Worm (Caenorhabditis elegans): ENCODE data around the gene C06H5.6.
A peak's percentile ranks its signal among the peaks of the same experiment; 100 is the strongest.

The C06H5.6 gene

ce11 chrV:17845370-17845967 lies 43.3 kb downstream of the C06H5.6 start (continued):
- peak; percentile 36; the same call in 1 of the 2 replicates for TF ChIP-seq lin-26 (GFP tag; IDR thresholded peaks at IDR 0.05)
- TF ChIP-seq hmg-1.2 (GFP tag; IDR thresholded peaks at IDR 0.05), result peak; percentile 30
- no peak for TF ChIP-seq K12H6.12 (tag; optimal IDR thresholded peaks at IDR 0.05)

ce11 chrV:17844106-17844505 lies 44.7 kb downstream of the C06H5.6 start, which contains the start of gene srh-286:
TSS of gene srh-286 (minus strand) at chrV:17844206.
- TF ChIP-seq athp-1 (tag; optimal IDR thresholded peaks at IDR 0.05), result no peak
- TF ChIP-seq F33H1.4 (GFP tag; IDR thresholded peaks at IDR 0.05), result no peak
- TF ChIP-seq ceh-27 (GFP tag; optimal IDR thresholded peaks at IDR 0.05), result no peak
- no peak for TF ChIP-seq ets-4 (GFP tag; optimal IDR thresholded peaks at IDR 0.05)
- no peak for TF ChIP-seq aptf-3 (GFP tag; IDR thresholded peaks at IDR 0.05)
- no peak for TF ChIP-seq sea-2 (GFP tag; IDR thresholded peaks at IDR 0.05)

ce11 chrV:17832228-17832627 lies 56.6 kb downstream of the C06H5.6 start:
- TF ChIP-seq F39B2.1 (GFP tag; IDR thresholded peaks at IDR 0.05), result peak; percentile 98

- TF ChIP-seq F10E7.11 (tag; optimal IDR thresholded peaks at IDR 0.05) (no peak), unc-130 (GFP tag; optimal IDR thresholded peaks at IDR 0.05) (no peak), repo-1 (tag; optimal IDR thresholded peaks at IDR 0.05) (no peak)
These were observed 57.4 kb downstream of the C06H5.6 start, which contains the start of gene srh-303 for ce11 chrV:17831350-17831749. TSS of gene srh-303 (plus strand) at chrV:17831650.

Data from whole organism, young adult.